Fruit fly (Drosophila melanogaster) whole organism, embryonic: ENCODE data around the gene NdufA3.
A peak's percentile ranks its signal among the peaks of the same experiment; 100 is the strongest.

Source experiments
- BtbVII ChIP-seq: fragments of 200-800 bp; sonication (Bioruptor generic); optimal IDR thresholded peaks from 3 replicates; lab custom pipeline; 2017; ENCODE audit warnings: missing biosample characterization, mild to moderate bottlenecking, missing genetic modification characterization
- CG11723 ChIP-seq: fragments of 200-800 bp; sonication (Bioruptor generic); optimal IDR thresholded peaks from 2 replicates; lab custom pipeline; 2017; ENCODE audit warnings: missing biosample characterization, mild to moderate bottlenecking, missing genetic modification characterization
- CG16779 ChIP-seq: fragments of 200-800 bp; sonication (Bioruptor generic); IDR thresholded peaks from 2 replicates; pipeline ENCODE4 v1.3.6; 2022; ENCODE audit warnings: missing biosample characterization, missing genetic modification characterization
- CG17829 ChIP-seq: fragments of 200-800 bp; optimal IDR thresholded peaks from 2 replicates; lab custom pipeline; 2019; ENCODE audit warnings: missing biosample characterization, mild to moderate bottlenecking, missing genetic modification characterization, moderate library complexity
- CG1832 ChIP-seq: fragments of 200-800 bp; sonication (Bioruptor generic); optimal IDR thresholded peaks from 2 replicates; lab custom pipeline; 2017; ENCODE audit warnings: missing biosample characterization, mild to moderate bottlenecking, missing genetic modification characterization, inconsistent platforms
- CG34422 ChIP-seq: fragments of 200-800 bp; sonication (Bioruptor generic); IDR thresholded peaks from 3 replicates; pipeline ENCODE4 v1.3.6; 2022; ENCODE audit warnings: missing biosample characterization, missing genetic modification characterization
- CG4730 ChIP-seq: fragments of 200-800 bp; sonication (Bioruptor generic); IDR thresholded peaks from 2 replicates; pipeline ENCODE4 v1.3.6; 2022; ENCODE audit warnings: missing biosample characterization, missing genetic modification characterization
- CG4820 ChIP-seq: fragments of 200-800 bp; sonication (Bioruptor generic); optimal IDR thresholded peaks from 3 replicates; lab custom pipeline; 2016; ENCODE audit warnings: missing biosample characterization, missing genetic modification characterization
- CG5953 ChIP-seq: fragments of 200-800 bp; sonication (Bioruptor generic); IDR thresholded peaks from 2 replicates; pipeline ENCODE4 v1.3.6; 2022; ENCODE audit warnings: missing biosample characterization, missing genetic modification characterization
- CG8359 ChIP-seq: fragments of 200-800 bp; sonication (Bioruptor generic); optimal IDR thresholded peaks from 2 replicates; lab custom pipeline; 2017; ENCODE audit warnings: missing biosample characterization, mild to moderate bottlenecking, missing genetic modification characterization, borderline replicate concordance
- CG8924 ChIP-seq: fragments of 200-800 bp; optimal IDR thresholded peaks from 3 replicates; lab custom pipeline; 2019; ENCODE audit warnings: missing biosample characterization, mild to moderate bottlenecking, missing genetic modification characterization, moderate library complexity
- CG9727 ChIP-seq: fragments of 200-800 bp; sonication (Bioruptor generic); optimal IDR thresholded peaks from 3 replicates; lab custom pipeline; 2017; ENCODE audit warnings: missing biosample characterization, mild to moderate bottlenecking, missing genetic modification characterization
- D19A ChIP-seq: fragments of 200-800 bp; optimal IDR thresholded peaks from 3 replicates; lab custom pipeline; 2019; ENCODE audit warnings: missing biosample characterization, mild to moderate bottlenecking, missing genetic modification characterization, moderate library complexity
- Dip3 ChIP-seq: fragments of 200-800 bp; sonication (Bioruptor generic); optimal IDR thresholded peaks from 3 replicates; lab custom pipeline; 2016; ENCODE audit warnings: missing biosample characterization, missing genetic modification characterization
- Drgx ChIP-seq: fragments of 200-800 bp; sonication (Bioruptor generic); IDR thresholded peaks from 2 replicates; pipeline ENCODE4 v1.3.6; 2022; ENCODE audit warnings: missing biosample characterization, missing genetic modification characterization
- Gsc ChIP-seq: fragments of 200-800 bp; sonication (Bioruptor generic); IDR thresholded peaks from 2 replicates; pipeline ENCODE4 v1.3.6; 2022; ENCODE audit warnings: missing biosample characterization, missing genetic modification characterization
- H15 ChIP-seq: fragments of 200-800 bp; sonication (Bioruptor generic); IDR thresholded peaks from 3 replicates; pipeline ENCODE4 v1.3.6; 2022; ENCODE audit warnings: missing biosample characterization, missing genetic modification characterization
- H2.0 ChIP-seq: fragments of 200-800 bp; sonication (Bioruptor generic); IDR thresholded peaks from 2 replicates; pipeline ENCODE4 v1.3.6; 2022; ENCODE audit warnings: missing biosample characterization, missing genetic modification characterization
- HHEX ChIP-seq: fragments of 200-800 bp; sonication (Bioruptor generic); optimal IDR thresholded peaks from 3 replicates; lab custom pipeline; 2017; ENCODE audit warnings: missing biosample characterization, mild to moderate bottlenecking, missing genetic modification characterization, missing genetic modification reagents
- Hmr ChIP-seq: fragments of 200-800 bp; sonication (Bioruptor generic); optimal IDR thresholded peaks from 3 replicates; lab custom pipeline; 2017; ENCODE audit warnings: mild to moderate bottlenecking, missing biosample characterization, missing genetic modification reagents, missing genetic modification characterization
- NFAT ChIP-seq: fragments of 200-800 bp; sonication (Bioruptor generic); IDR thresholded peaks from 2 replicates; pipeline ENCODE4 v1.3.6; 2022; ENCODE audit warnings: missing biosample characterization, missing genetic modification characterization
- Nf-YB ChIP-seq: fragments of 200-800 bp; sonication (Bioruptor generic); optimal IDR thresholded peaks from 3 replicates; lab custom pipeline; 2019; ENCODE audit warnings: missing biosample characterization, mild to moderate bottlenecking, missing genetic modification characterization, moderate library complexity
- Opbp ChIP-seq: fragments of 200-800 bp; sonication (Bioruptor generic); IDR thresholded peaks from 3 replicates; pipeline ENCODE4 v1.3.6; 2022; ENCODE audit warnings: missing biosample characterization, missing genetic modification characterization; ENCODE audit not compliant: partially characterized antibody
- Rx ChIP-seq: fragments of 200-800 bp; sonication (Bioruptor generic); IDR thresholded peaks from 2 replicates; pipeline ENCODE4 v1.3.6; 2022; ENCODE audit warnings: missing biosample characterization, missing genetic modification characterization
- Sox102F ChIP-seq: fragments of 200-800 bp; sonication (Bioruptor generic); optimal IDR thresholded peaks from 2 replicates; lab custom pipeline; 2018; ENCODE audit warnings: missing biosample characterization, mild to moderate bottlenecking, missing genetic modification characterization, moderate library complexity
- Xrp1 ChIP-seq: fragments of 200-800 bp; sonication (Bioruptor generic); IDR thresholded peaks from 2 replicates; pipeline ENCODE4 v1.3.6; 2022; ENCODE audit warnings: missing biosample characterization, missing genetic modification characterization
- ac ChIP-seq: fragments of 200-800 bp; sonication (Bioruptor generic); optimal IDR thresholded peaks from 3 replicates; lab custom pipeline; 2017; ENCODE audit warnings: missing biosample characterization, mild to moderate bottlenecking, missing genetic modification characterization
- al ChIP-seq: fragments of 200-800 bp; sonication (Bioruptor generic); IDR thresholded peaks from 2 replicates; pipeline ENCODE4 v1.3.6; 2022; ENCODE audit warnings: missing biosample characterization, missing genetic modification characterization
- bcd ChIP-seq: fragments of 200-800 bp; sonication (Bioruptor generic); optimal IDR thresholded peaks from 2 replicates; lab custom pipeline; 2017; ENCODE audit warnings: missing biosample characterization, mild to moderate bottlenecking, missing genetic modification characterization
- bigmax ChIP-seq: fragments of 200-800 bp; sonication (Bioruptor generic); optimal IDR thresholded peaks from 2 replicates; lab custom pipeline; 2018; ENCODE audit warnings: missing biosample characterization, mild to moderate bottlenecking, missing genetic modification characterization
- caup ChIP-seq: fragments of 200-800 bp; sonication (Bioruptor generic); optimal IDR thresholded peaks from 3 replicates; lab custom pipeline; 2017; ENCODE audit warnings: missing biosample characterization, mild to moderate bottlenecking, missing genetic modification characterization, moderate library complexity; ENCODE audit not compliant: severe bottlenecking
- chinmo ChIP-seq: fragments of 200-800 bp; sonication (Bioruptor generic); IDR thresholded peaks from 4 replicates; pipeline ENCODE4 v1.3.6; 2022; ENCODE audit warnings: missing biosample characterization, missing genetic modification characterization; ENCODE audit not compliant: partially characterized antibody
- fru ChIP-seq: fragments of >200 bp; optimal IDR thresholded peaks from 2 replicates; lab custom pipeline; 2017
- grn ChIP-seq: fragments of 200-800 bp; sonication (Bioruptor generic); optimal IDR thresholded peaks from 3 replicates; lab custom pipeline; 2017; ENCODE audit warnings: missing biosample characterization, missing genetic modification characterization
- insv ChIP-seq, 2 experiments: fragments of 200-800 bp; sonication (Bioruptor generic); optimal IDR thresholded peaks; 3 replicates each; lab custom pipeline; 2016 to 2018; ENCODE audit warnings: missing biosample characterization in 2 of 2, missing genetic modification characterization in 2 of 2
- klu ChIP-seq: fragments of 200-800 bp; sonication (Bioruptor generic); IDR thresholded peaks from 2 replicates; pipeline ENCODE4 v1.3.6; 2022; ENCODE audit warnings: missing biosample characterization, missing genetic modification characterization
- lov ChIP-seq, 2 experiments: fragments of 200-800 bp in 1 of 2; fragments of >200 bp in 1 of 2; sonication (Bioruptor generic) in 1 of 2; IDR thresholded peaks in 1 of 2; optimal IDR thresholded peaks in 1 of 2; 2 replicates in 1 of 2; 3 replicates in 1 of 2; pipeline versions ENCODE4 v1.3.6 to Lab custom; 2017 to 2022; ENCODE audit warnings: missing biosample characterization in 1 of 2, missing genetic modification characterization in 1 of 2
- nom ChIP-seq: fragments of 200-800 bp; sonication (Bioruptor generic); optimal IDR thresholded peaks from 2 replicates; lab custom pipeline; 2017; ENCODE audit warnings: missing biosample characterization, missing genetic modification characterization, mild to moderate bottlenecking, moderate library complexity, missing genetic modification reagents
- pho ChIP-seq: fragments of 200-800 bp; sonication (Bioruptor generic); optimal IDR thresholded peaks from 2 replicates; lab custom pipeline; 2016; ENCODE audit warnings: missing biosample characterization, missing genetic modification characterization
- prd ChIP-seq, 3 experiments: fragments of >200 bp in 2 of 3; fragments of 200-800 bp in 1 of 3; sonication (Bioruptor generic) in 1 of 3; optimal IDR thresholded peaks in 2 of 3; IDR thresholded peaks in 1 of 3; 2 replicates in 2 of 3; 3 replicates in 1 of 3; pipeline versions ENCODE4 v1.3.6 to Lab custom; 2017 to 2022; ENCODE audit warnings: missing biosample characterization in 1 of 3, missing genetic modification characterization in 1 of 3
- ro ChIP-seq: fragments of 200-800 bp; sonication (Bioruptor generic); IDR thresholded peaks from 2 replicates; pipeline ENCODE4 v1.3.6; 2022; ENCODE audit warnings: missing biosample characterization, missing genetic modification characterization
- salm ChIP-seq: fragments of 200-800 bp; sonication (Bioruptor generic); optimal IDR thresholded peaks from 2 replicates; lab custom pipeline; 2018; ENCODE audit warnings: missing biosample characterization, mild to moderate bottlenecking, missing genetic modification characterization
- sqz ChIP-seq: fragments of 200-800 bp; sonication (Bioruptor generic); optimal IDR thresholded peaks from 3 replicates; lab custom pipeline; 2018; ENCODE audit warnings: missing biosample characterization, mild to moderate bottlenecking, missing genetic modification characterization
- tap ChIP-seq: fragments of 200-800 bp; optimal IDR thresholded peaks from 3 replicates; lab custom pipeline; 2019; ENCODE audit warnings: missing biosample characterization, mild to moderate bottlenecking, missing genetic modification characterization, moderate library complexity
- wek ChIP-seq: fragments of 200-800 bp; sonication (Bioruptor generic); optimal IDR thresholded peaks from 3 replicates; lab custom pipeline; 2018; ENCODE audit warnings: missing biosample characterization, mild to moderate bottlenecking, missing genetic modification characterization, moderate library complexity
- zen2 ChIP-seq: fragments of 200-800 bp; sonication (Bioruptor generic); IDR thresholded peaks from 3 replicates; pipeline ENCODE4 v1.3.6; 2022; ENCODE audit warnings: missing biosample characterization, missing genetic modification characterization; ENCODE audit not compliant: partially characterized antibody

Gene NdufA3

dm6 chrX:9136776-9137550 lies 22.9 kb downstream of the NdufA3 start (continued):
- TF ChIP-seq wek (GFP tag; lab: Kevin White, UChicago) (peak; percentile 26), Hmr (GFP tag; lab: Kevin White, UChicago) (peak; percentile 7), CG8924 (tag; lab: Kevin White, UChicago) (peak; percentile 58), CG11723 (peak; percentile 13), bigmax (GFP tag; lab: Kevin White, UChicago) (no peak), CG4820 (GFP tag; lab: Kevin White, UChicago) (peak; percentile 16)

DNA sequence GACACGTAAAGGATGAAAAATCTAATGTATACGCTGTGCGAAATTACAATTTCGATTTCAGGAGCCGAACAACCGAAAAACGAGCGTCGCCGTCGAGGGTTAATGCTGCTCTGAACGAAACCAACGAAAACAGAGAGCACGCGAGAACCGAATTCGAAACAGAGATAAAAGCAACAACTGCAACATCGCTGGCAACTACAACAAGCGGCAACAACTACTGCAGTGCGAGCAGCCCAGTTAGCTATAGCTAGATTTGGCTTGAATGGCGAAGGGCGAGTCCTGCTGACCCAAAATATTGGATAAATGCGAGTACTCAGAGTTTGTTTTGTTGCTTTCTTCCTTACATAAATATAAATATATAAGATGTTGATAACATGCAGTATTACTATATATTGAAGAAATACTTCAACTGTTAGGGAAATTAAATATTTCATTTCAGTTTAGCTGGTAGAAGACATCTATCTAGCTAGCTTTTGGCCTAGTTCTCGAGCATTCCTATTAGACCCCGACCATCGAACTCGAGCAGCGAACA lies 24.9 kb downstream of the NdufA3 start, which contains the start of gene fend:
TSS of gene fend (minus strand) at position 178 of the 532 bp plus-strand sequence.
- TF ChIP-seq H2.0 (GFP tag; lab: Robert Waterston, UW) (no peak), Opbp (peak; percentile 39; the same call in 1 of the 3 replicates), Rx (GFP tag; lab: Robert Waterston, UW) (no peak), ro (GFP tag; lab: Robert Waterston, UW) (no peak), CG16779 (no peak), CG34422 (0 out of 3 replicates have a peak, but pooled peaks have one; percentile 40), CG4730 (GFP tag; lab: Robert Waterston, UW) (no peak), bcd (peak; percentile 48), caup (peak; percentile 23), CG1832 (GFP tag; lab: Kevin White, UChicago) (no peak), CG17829 (peak; percentile 61), klu (GFP tag; lab: Robert Waterston, UW) (no peak), CG5953 (no peak), CG8359 (GFP tag; lab: Kevin White, UChicago) (no peak), salm (tag; lab: Kevin White, UChicago) (no peak), tap (peak; percentile 45), lov (optimal IDR thresholded peaks at IDR 0.05; lab: Kevin White, UChicago) (peak; percentile 51), lov (GFP tag; IDR thresholded peaks at IDR 0.05; lab: Robert Waterston, UW) (0 out of 3 replicates have a peak, but pooled peaks have one; percentile 5), insv (GFP tag; optimal IDR thresholded peaks at IDR 0.05; lab: Kevin White, UChicago) (peak in 1 of 2 experiments; percentile 68), NFAT (no peak), chinmo (GFP tag; lab: Robert Waterston, UW) (no peak), nom (GFP tag; lab: Kevin White, UChicago) (peak; percentile 27), Drgx (no peak), fru (no peak), Gsc (GFP tag; lab: Robert Waterston, UW) (no peak), Xrp1 (GFP tag; lab: Robert Waterston, UW) (peak; percentile 28; the same call in 1 of the 2 replicates), BtbVII (GFP tag; lab: Kevin White, UChicago) (no peak), CG9727 (peak; percentile 43), zen2 (no peak), al (no peak), pho (GFP tag; lab: Kevin White, UChicago) (no peak), Nf-YB (no peak), grn (no peak), D19A (peak; percentile 42), Dip3 (GFP tag; lab: Kevin White, UChicago) (no peak), prd (optimal IDR thresholded peaks at IDR 0.05; lab: Kevin White, UChicago) (no peak), prd (GFP tag; IDR thresholded peaks at IDR 0.05; lab: Robert Waterston, UW) (peak; percentile 27; the same call in 1 of the 3 replicates), HHEX (no peak), ac (GFP tag; lab: Kevin White, UChicago) (no peak), sqz (GFP tag; lab: Kevin White, UChicago) (peak; percentile 32), Sox102F (GFP tag; lab: Kevin White, UChicago) (peak; percentile 6), CG8924 (tag; lab: Kevin White, UChicago) (peak; percentile 54), H15 (GFP tag; lab: Robert Waterston, UW) (no peak)
